Fruit fly (Drosophila melanogaster) whole organism, wandering third instar larva: ENCODE results near the gene CG15547.

ENCODE experiments used
- CG9705 ChIP-seq: fragments of 200-800 bp; sonication (Bioruptor generic); optimal IDR thresholded peaks from 2 replicates; lab custom pipeline; 2018; ENCODE audit warnings: missing biosample characterization, mild to moderate bottlenecking, missing genetic modification characterization
- CrebA ChIP-seq: fragments of 200-800 bp; sonication (Bioruptor generic); optimal IDR thresholded peaks from 2 replicates; lab custom pipeline; 2016; ENCODE audit warnings: missing biosample characterization, mild to moderate bottlenecking, missing genetic modification characterization, borderline replicate concordance
- Dfd ChIP-seq: fragments of >200 bp; optimal IDR thresholded peaks from 2 replicates; lab custom pipeline; 2017; ENCODE audit warnings: missing biosample characterization, missing genetic modification characterization
- Dif ChIP-seq: fragments of 200-275, 200-300 bp; sonication (Bioruptor generic); optimal IDR thresholded peaks from 2 replicates; lab custom pipeline; 2018; ENCODE audit warnings: missing biosample characterization, missing genetic modification characterization; ENCODE audit not compliant: partially characterized antibody
- HLH106 ChIP-seq: fragments of 200-800 bp; optimal IDR thresholded peaks from 3 replicates; lab custom pipeline; 2019; ENCODE audit warnings: missing biosample characterization, mild to moderate bottlenecking, missing genetic modification characterization, moderate library complexity
- Hr83 ChIP-seq: fragments of 200-300 bp; sonication (Bioruptor generic); optimal IDR thresholded peaks from 2 replicates; lab custom pipeline; 2016; ENCODE audit warnings: missing biosample characterization, mild to moderate bottlenecking, missing genetic modification characterization, moderate library complexity; ENCODE audit not compliant: poor library complexity, severe bottlenecking
- Jra ChIP-seq: sonication (Bioruptor generic); optimal IDR thresholded peaks from 2 replicates; lab custom pipeline; 2016; ENCODE audit warnings: missing biosample characterization, missing genetic modification characterization
- Mio ChIP-seq: sonication (Bioruptor generic); optimal IDR thresholded peaks from 2 replicates; lab custom pipeline; 2016; ENCODE audit warnings: missing biosample characterization, missing genetic modification characterization
- Myc ChIP-seq: fragments of >200 bp; optimal IDR thresholded peaks from 2 replicates; lab custom pipeline; 2017
- N ChIP-seq: fragments of >200 bp; optimal IDR thresholded peaks from 2 replicates; lab custom pipeline; 2018; ENCODE audit warnings: missing biosample characterization, missing external identifiers, missing genetic modification characterization
- OdsH ChIP-seq: fragments of 200-800 bp; sonication (Bioruptor generic); optimal IDR thresholded peaks from 2 replicates; lab custom pipeline; 2016; ENCODE audit warnings: missing biosample characterization, mild to moderate bottlenecking, missing genetic modification characterization
- Vsx2 ChIP-seq: fragments of 200-300, 225-300 bp; sonication (Bioruptor generic); optimal IDR thresholded peaks from 2 replicates; lab custom pipeline; 2018; ENCODE audit warnings: missing biosample characterization, missing genetic modification characterization; ENCODE audit not compliant: partially characterized antibody
- br ChIP-seq: fragments of 200-800 bp; sonication (Bioruptor generic); optimal IDR thresholded peaks from 2 replicates; lab custom pipeline; 2016; ENCODE audit warnings: missing biosample characterization, missing genetic modification characterization
- brk ChIP-seq: fragments of 200-800 bp; sonication (Bioruptor generic); optimal IDR thresholded peaks from 2 replicates; lab custom pipeline; 2016; ENCODE audit warnings: missing biosample characterization, mild to moderate bottlenecking, missing genetic modification characterization
- dl ChIP-seq, 2 experiments: fragments of 175-275, 200-275 bp in 1 of 2; fragments of 200-275 bp in 1 of 2; sonication (Bioruptor generic); optimal IDR thresholded peaks; lab custom pipeline; 2018; ENCODE audit warnings: mild to moderate bottlenecking in 2 of 2, missing biosample characterization in 2 of 2, missing genetic modification characterization in 2 of 2, moderate library complexity in 2 of 2; ENCODE audit not compliant: partially characterized antibody in 2 of 2, insufficient read depth in 1 of 2
- dmrt93B ChIP-seq: fragments of 200-800 bp; sonication (Bioruptor generic); optimal IDR thresholded peaks from 2 replicates; lab custom pipeline; 2018; ENCODE audit warnings: missing biosample characterization, mild to moderate bottlenecking, missing genetic modification characterization
- dsf ChIP-seq: sonication (Bioruptor generic); optimal IDR thresholded peaks from 2 replicates; lab custom pipeline; 2016; ENCODE audit warnings: missing biosample characterization, missing genetic modification characterization, borderline replicate concordance
- ey ChIP-seq: fragments of 200-800 bp; sonication (Bioruptor generic); optimal IDR thresholded peaks from 2 replicates; lab custom pipeline; 2016; ENCODE audit warnings: missing biosample characterization, missing genetic modification characterization
- foxo ChIP-seq, 2 experiments: fragments of 200-800 bp; sonication (Bioruptor generic); optimal IDR thresholded peaks; 2 replicates in 1 of 2; 3 replicates in 1 of 2; lab custom pipeline; 2016 to 2017; ENCODE audit warnings: missing biosample characterization in 2 of 2, missing genetic modification characterization in 2 of 2
- fru ChIP-seq: fragments of 200-800 bp; sonication (Bioruptor generic); optimal IDR thresholded peaks from 3 replicates; lab custom pipeline; 2016; ENCODE audit warnings: missing biosample characterization, mild to moderate bottlenecking, missing genetic modification characterization
- h ChIP-seq: fragments of 200-800 bp; sonication (Bioruptor generic); optimal IDR thresholded peaks from 3 replicates; lab custom pipeline; 2016; ENCODE audit warnings: missing biosample characterization, mild to moderate bottlenecking, missing genetic modification characterization
- jim ChIP-seq: fragments of 175-275, 200-325 bp; sonication (Bioruptor generic); optimal IDR thresholded peaks from 2 replicates; lab custom pipeline; 2016; ENCODE audit warnings: missing biosample characterization, mild to moderate bottlenecking, missing genetic modification characterization
- psq ChIP-seq: fragments of 200-800 bp; sonication (Bioruptor generic); optimal IDR thresholded peaks from 3 replicates; lab custom pipeline; 2017; ENCODE audit warnings: missing biosample characterization, mild to moderate bottlenecking, missing genetic modification characterization, moderate library complexity
- rgr ChIP-seq: fragments of 200-800 bp; sonication (Bioruptor generic); optimal IDR thresholded peaks from 3 replicates; lab custom pipeline; 2016; ENCODE audit warnings: missing biosample characterization, mild to moderate bottlenecking, missing genetic modification characterization
- sage ChIP-seq: fragments of 200-800 bp; sonication (Bioruptor generic); optimal IDR thresholded peaks from 2 replicates; lab custom pipeline; 2016; ENCODE audit warnings: missing biosample characterization, mild to moderate bottlenecking, missing genetic modification characterization
- sv ChIP-seq: fragments of 200-800 bp; sonication (Bioruptor generic); optimal IDR thresholded peaks from 3 replicates; lab custom pipeline; 2016; ENCODE audit warnings: missing biosample characterization, missing genetic modification characterization
- tai ChIP-seq: sonication (Bioruptor generic); optimal IDR thresholded peaks from 2 replicates; lab custom pipeline; 2016; ENCODE audit warnings: missing biosample characterization, missing genetic modification characterization

The CG15547 gene

DNA sequence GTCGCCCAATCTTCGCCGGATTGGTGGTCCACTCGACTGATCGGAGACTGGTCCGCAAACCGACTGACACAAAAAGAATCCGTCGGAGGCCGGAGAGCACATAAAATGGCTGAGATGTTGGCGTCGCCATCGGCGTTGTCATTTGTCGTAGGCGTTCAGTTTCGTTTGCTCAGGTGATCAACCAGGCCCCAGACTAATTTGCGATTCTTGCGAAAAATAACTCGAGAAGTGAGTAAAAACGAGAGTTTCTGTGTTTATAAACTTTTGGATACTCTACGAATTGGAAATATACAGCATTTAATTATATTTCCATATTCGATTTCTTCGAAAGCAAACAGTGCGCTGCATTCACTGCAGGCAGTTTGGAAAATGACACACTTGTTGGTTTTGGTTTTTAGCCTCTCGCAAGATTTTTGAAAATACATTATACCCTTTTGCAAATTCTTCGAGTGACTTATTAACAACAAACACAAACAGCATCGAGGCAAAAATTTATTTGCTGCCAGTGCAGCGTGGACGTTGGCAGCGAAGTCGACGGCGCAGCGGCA is 7.1 kb downstream of the CG15547 start, which contains the start of gene CG15546:
TSS of gene CG15546 (minus strand) at position 51 of the 548 bp plus-strand sequence.
- TF ChIP-seq foxo (GFP tag; optimal IDR thresholded peaks at IDR 0.05; lab: Kevin White, UChicago) (peak in 1 of 2 experiments; percentile 13), h (GFP tag; lab: Kevin White, UChicago) (peak; percentile 15), dmrt93B (no peak), Myc (lab: Kevin White, UChicago) (no peak), HLH106 (peak; percentile 38), ey (GFP tag; lab: Kevin White, UChicago) (peak; percentile 7)

DNA sequence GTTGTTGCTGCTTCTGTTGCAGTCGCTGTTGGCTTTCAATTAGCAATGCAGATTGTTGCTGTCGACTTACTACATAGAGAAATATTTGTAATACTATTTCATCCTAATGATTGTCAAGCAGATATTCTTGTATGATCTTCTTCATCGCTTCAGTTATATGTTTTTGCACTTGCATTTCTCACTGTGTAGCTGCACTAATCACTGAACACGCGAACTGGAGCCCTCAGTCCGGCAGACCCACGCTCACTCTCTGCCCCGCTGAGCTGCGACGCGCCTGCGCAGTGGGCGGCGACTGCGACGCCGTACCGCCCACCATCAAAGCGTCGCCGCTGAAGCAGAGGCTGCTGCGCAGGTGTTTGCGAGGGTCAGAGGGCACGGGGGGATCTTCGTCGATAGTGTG is 8.6 kb downstream of the CG15547 start:
- no peak for TF ChIP-seq rgr (GFP tag; lab: Kevin White, UChicago)
- TF ChIP-seq br = no peak
- no peak for TF ChIP-seq Jra (GFP tag; lab: Kevin White, UChicago)
- no peak for TF ChIP-seq ey (GFP tag; lab: Kevin White, UChicago)
- TF ChIP-seq psq = no peak
- TF ChIP-seq tai (GFP tag; lab: Kevin White, UChicago) = no peak

DNA sequence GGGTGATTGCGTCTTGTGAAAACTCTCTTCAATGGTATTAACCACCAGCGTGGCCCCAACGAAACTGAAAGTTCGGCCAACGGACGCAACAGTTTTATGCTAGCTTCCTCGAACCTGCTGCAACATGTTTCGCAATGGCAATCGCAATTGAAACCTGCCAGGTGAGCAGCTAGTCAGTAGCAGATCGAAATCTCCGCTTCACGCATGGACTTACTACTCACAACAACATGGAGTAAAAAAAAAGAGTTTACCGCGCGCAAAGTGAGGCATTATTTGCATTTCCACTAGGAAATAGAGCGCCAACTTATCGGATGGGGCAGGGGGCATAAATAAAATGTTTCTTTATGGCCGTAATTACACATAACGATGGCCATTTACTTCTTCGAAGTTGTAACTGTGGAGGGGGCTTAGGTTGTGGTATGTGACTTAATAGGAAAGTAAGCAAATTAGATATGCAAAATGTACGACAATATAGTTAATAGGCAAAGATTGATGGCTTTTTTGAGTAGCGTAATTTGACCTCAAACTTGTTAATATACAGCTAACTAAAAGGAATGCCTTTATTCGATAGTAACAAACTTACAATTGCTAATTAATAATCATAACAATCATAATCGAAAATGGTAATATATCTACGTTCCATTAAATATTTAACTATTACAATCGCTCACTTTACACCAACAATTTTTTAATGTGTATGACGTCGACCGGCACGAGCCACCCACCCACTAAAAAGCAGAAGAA is 10.8 kb downstream of the CG15547 start, which contains the start of gene CG15545:
TSS of gene CG15545 (minus strand) at position 51 of the 744 bp plus-strand sequence.
- TF ChIP-seq OdsH (GFP tag; lab: Kevin White, UChicago) (no peak), ey (GFP tag; lab: Kevin White, UChicago) (no peak), CG9705 (no peak), HLH106 (no peak), dl (GFP tag; optimal IDR thresholded peaks at IDR 0.05; lab: Kevin White, UChicago; ENCODE audit: insufficient read depth in 1 of 2, partially characterized antibody in 2 of 2) (no peak), Vsx2 (GFP tag; lab: Kevin White, UChicago) (no peak), fru (GFP tag; lab: Kevin White, UChicago) (no peak), Dif (no peak), tai (GFP tag; lab: Kevin White, UChicago) (no peak), Jra (GFP tag; lab: Kevin White, UChicago) (no peak), brk (GFP tag; lab: Kevin White, UChicago) (no peak), sage (GFP tag; lab: Kevin White, UChicago) (no peak), h (GFP tag; lab: Kevin White, UChicago) (no peak), rgr (GFP tag; lab: Kevin White, UChicago) (no peak), Dfd (GFP tag; lab: Kevin White, UChicago) (no peak), Mio (GFP tag; lab: Kevin White, UChicago) (no peak), Hr83 (GFP tag; lab: Kevin White, UChicago) (no peak), foxo (GFP tag; optimal IDR thresholded peaks at IDR 0.05; lab: Kevin White, UChicago) (no peak), N (no peak)

DNA sequence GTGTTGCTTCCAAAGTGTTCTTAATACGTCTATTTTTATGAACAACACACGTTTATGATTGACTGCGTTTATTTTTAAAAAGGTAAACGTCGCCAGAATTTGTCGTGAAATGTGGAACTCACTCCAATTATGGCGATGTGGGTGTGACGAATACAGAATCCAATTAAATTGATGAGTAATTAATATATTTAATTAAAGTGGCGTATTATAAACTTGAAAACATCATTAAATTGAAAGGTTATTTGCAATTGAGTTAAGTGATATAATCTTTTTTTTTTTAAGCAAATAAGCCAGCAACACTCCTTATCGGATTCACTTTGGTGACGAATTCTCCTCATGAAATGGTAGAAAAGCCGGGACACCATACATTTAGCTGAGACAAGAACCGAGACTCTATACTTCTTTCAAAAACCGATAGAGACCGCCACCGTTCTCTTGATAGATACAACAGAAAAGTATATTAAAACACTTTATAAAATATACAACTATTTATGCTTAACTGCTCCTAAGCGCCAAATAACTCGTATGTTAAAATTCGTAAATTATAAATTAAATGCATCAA is 12.9 kb downstream of the CG15547 start:
- TF ChIP-seq Myc (lab: Kevin White, UChicago) = peak; percentile 63
- TF ChIP-seq psq = no peak

DNA sequence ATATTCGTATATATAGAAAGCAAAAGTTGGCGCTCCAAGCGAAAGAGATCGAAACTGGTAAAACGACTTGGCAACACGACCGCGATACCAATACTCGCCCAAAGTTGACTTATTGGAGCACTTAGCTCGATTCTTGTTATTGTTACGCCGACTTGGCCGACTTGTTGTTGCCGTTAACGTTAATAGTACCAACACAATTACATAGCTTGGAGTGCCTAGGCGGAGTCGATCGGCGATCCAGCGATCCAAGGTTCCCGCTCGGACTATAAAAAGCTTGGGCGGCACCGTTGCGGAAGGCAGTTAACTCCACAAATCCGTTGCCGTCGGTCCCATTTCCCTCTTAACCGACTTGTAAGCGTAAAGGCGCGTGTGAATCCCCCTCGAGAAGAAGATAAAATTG is 16.1 kb downstream of the CG15547 start, which contains the start of gene Cpr100A:
TSS of gene Cpr100A (plus strand) at position 290 of the 400 bp plus-strand sequence.
- TF ChIP-seq OdsH (GFP tag; lab: Kevin White, UChicago) (no peak), dsf (GFP tag; lab: Kevin White, UChicago) (no peak), tai (GFP tag; lab: Kevin White, UChicago) (no peak), CrebA (no peak), Dif (no peak), jim (GFP tag; lab: Kevin White, UChicago) (no peak), Dfd (GFP tag; lab: Kevin White, UChicago) (no peak), sv (GFP tag; lab: Kevin White, UChicago) (no peak), Mio (GFP tag; lab: Kevin White, UChicago) (no peak), fru (GFP tag; lab: Kevin White, UChicago) (no peak)
